Fruit fly (Drosophila melanogaster) whole organism, adult: ENCODE results near the gene cerv.

Experiments
- CG12768 ChIP-seq: fragments of 200-800 bp; sonication (Bioruptor generic); optimal IDR thresholded peaks from 2 replicates; lab custom pipeline; 2017; ENCODE audit warnings: missing biosample characterization, missing genetic modification characterization, mild to moderate bottlenecking, moderate library complexity, missing genetic modification reagents
- CG5204 ChIP-seq: fragments of 200-800 bp; sonication (Bioruptor generic); optimal IDR thresholded peaks from 2 replicates; lab custom pipeline; 2016; ENCODE audit warnings: missing biosample characterization, missing genetic modification characterization
- CG7045 ChIP-seq: fragments of 200-800 bp; sonication (Bioruptor generic); optimal IDR thresholded peaks from 2 replicates; lab custom pipeline; 2017; ENCODE audit warnings: missing biosample characterization, mild to moderate bottlenecking, missing genetic modification characterization
- CG7101 ChIP-seq: fragments of 200-800 bp; sonication (Bioruptor generic); optimal IDR thresholded peaks from 2 replicates; lab custom pipeline; 2018; ENCODE audit warnings: missing biosample characterization, mild to moderate bottlenecking, missing genetic modification characterization, moderate library complexity
- bab1 ChIP-seq: fragments of 200-800 bp; sonication (Bioruptor generic); optimal IDR thresholded peaks from 3 replicates; lab custom pipeline; 2019; ENCODE audit warnings: missing biosample characterization, mild to moderate bottlenecking, missing genetic modification characterization, moderate library complexity

DNA sequence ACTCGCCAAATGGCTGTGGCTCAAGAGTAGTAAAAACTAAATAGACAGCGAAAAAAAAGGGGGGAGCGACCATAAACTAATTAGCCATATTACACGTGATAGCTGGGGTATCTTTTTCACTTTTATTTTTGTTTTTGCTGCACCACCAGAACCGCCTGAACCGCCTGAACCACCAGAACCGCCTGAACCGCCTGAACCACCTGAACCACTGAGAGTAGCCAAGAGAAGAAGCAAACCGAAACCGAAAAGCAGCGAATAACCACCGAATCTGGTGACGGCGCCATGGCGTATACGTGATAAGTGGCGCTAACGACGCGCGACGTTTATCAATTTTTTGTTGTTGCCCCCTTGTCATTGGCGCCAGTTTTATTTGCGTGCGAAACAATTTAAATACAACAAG lies 38.6 kb upstream of the cerv start:
- TF ChIP-seq CG7045: no peak
- no peak for TF ChIP-seq CG7101
- TF ChIP-seq bab1 (GFP tag; lab: Kevin White, UChicago): no peak
- no peak for TF ChIP-seq CG5204 (GFP tag; lab: Kevin White, UChicago)
- no peak for TF ChIP-seq CG12768 (GFP tag; lab: Kevin White, UChicago)
